Fruit fly (Drosophila melanogaster) whole organism, embryonic: Measurements from ENCODE around the gene Prp5.

Source experiments
- Abd-B ChIP-seq: fragments of 200-800 bp; sonication (Bioruptor generic); optimal IDR thresholded peaks from 2 replicates; lab custom pipeline; 2018; ENCODE audit warnings: missing biosample characterization, mild to moderate bottlenecking, missing genetic modification characterization, moderate library complexity
- BEAF-32 ChIP-seq: fragments of 200-800 bp; sonication (Bioruptor generic); optimal IDR thresholded peaks from 3 replicates; lab custom pipeline; 2017; ENCODE audit warnings: missing biosample characterization, missing genetic modification characterization, mild to moderate bottlenecking, moderate library complexity, missing genetic modification reagents
- Bdp1 ChIP-seq: fragments of 200-800 bp; sonication (Bioruptor generic); optimal IDR thresholded peaks from 3 replicates; lab custom pipeline; 2016; ENCODE audit warnings: missing biosample characterization, missing genetic modification characterization
- CG10462 ChIP-seq: fragments of 200-800 bp; sonication (Bioruptor generic); optimal IDR thresholded peaks from 2 replicates; lab custom pipeline; 2016; ENCODE audit warnings: missing biosample characterization, missing genetic modification characterization
- CG12071 ChIP-seq: fragments of 200-800 bp; sonication (Bioruptor generic); optimal IDR thresholded peaks from 3 replicates; lab custom pipeline; 2018; ENCODE audit warnings: missing biosample characterization, mild to moderate bottlenecking, missing genetic modification characterization
- CG12659 ChIP-seq: fragments of 200-800 bp; sonication (Bioruptor generic); optimal IDR thresholded peaks from 3 replicates; lab custom pipeline; 2017; ENCODE audit warnings: mild to moderate bottlenecking, missing biosample characterization, missing genetic modification reagents, missing genetic modification characterization
- CG13296 ChIP-seq: fragments of 200-800 bp; sonication (Bioruptor generic); optimal IDR thresholded peaks from 3 replicates; lab custom pipeline; 2018; ENCODE audit warnings: missing biosample characterization, mild to moderate bottlenecking, missing genetic modification characterization
- CG13424 ChIP-seq: fragments of 200-800 bp; sonication (Bioruptor generic); optimal IDR thresholded peaks from 2 replicates; lab custom pipeline; 2019; ENCODE audit warnings: missing biosample characterization, mild to moderate bottlenecking, missing genetic modification characterization, moderate library complexity
- CG14441 ChIP-seq: fragments of 200-800 bp; sonication (Bioruptor generic); IDR thresholded peaks from 2 replicates; pipeline ENCODE4 v1.3.6; 2022; ENCODE audit warnings: missing biosample characterization, missing genetic modification characterization
- CG14667 ChIP-seq: fragments of 200-800 bp; sonication (Bioruptor generic); IDR thresholded peaks from 2 replicates; pipeline ENCODE4 v1.3.6; 2022; ENCODE audit warnings: missing biosample characterization, missing genetic modification characterization
- CG31365 ChIP-seq: fragments of 200-800 bp; sonication (Bioruptor generic); optimal IDR thresholded peaks from 2 replicates; lab custom pipeline; 2018; ENCODE audit warnings: missing biosample characterization, mild to moderate bottlenecking, missing genetic modification characterization
- CG31388 ChIP-seq: fragments of 200-800 bp; sonication (Bioruptor generic); optimal IDR thresholded peaks from 2 replicates; lab custom pipeline; 2016; ENCODE audit warnings: missing biosample characterization, missing genetic modification characterization
- CG4707 ChIP-seq: fragments of 200-800 bp; sonication (Bioruptor generic); optimal IDR thresholded peaks from 2 replicates; lab custom pipeline; 2018; ENCODE audit warnings: missing biosample characterization, mild to moderate bottlenecking, missing genetic modification characterization, moderate library complexity
- CG6683 ChIP-seq: fragments of 200-800 bp; sonication (Bioruptor generic); optimal IDR thresholded peaks from 2 replicates; lab custom pipeline; 2017; ENCODE audit warnings: missing biosample characterization, mild to moderate bottlenecking, missing genetic modification characterization, missing genetic modification reagents
- CG6791 ChIP-seq: fragments of 200-800 bp; sonication (Bioruptor generic); IDR thresholded peaks from 3 replicates; pipeline ENCODE4 v1.3.6; 2022; ENCODE audit warnings: missing biosample characterization, missing genetic modification characterization; ENCODE audit not compliant: partially characterized antibody
- CG7745 ChIP-seq: fragments of 200-800 bp; sonication (Bioruptor generic); optimal IDR thresholded peaks from 2 replicates; lab custom pipeline; 2018; ENCODE audit warnings: missing biosample characterization, mild to moderate bottlenecking, missing genetic modification characterization, moderate library complexity
- Dll ChIP-seq: fragments of 200-800 bp; sonication (Bioruptor generic); IDR thresholded peaks from 4 replicates; pipeline ENCODE4 v1.3.6; 2022; ENCODE audit warnings: missing biosample characterization, missing genetic modification characterization; ENCODE audit not compliant: partially characterized antibody
- Dref ChIP-seq: fragments of 200-800 bp; sonication (Bioruptor generic); IDR thresholded peaks from 2 replicates; pipeline ENCODE4 v1.3.6; 2022; ENCODE audit warnings: missing biosample characterization, missing genetic modification characterization
- Ets97D ChIP-seq: fragments of 200-800 bp; sonication (Bioruptor generic); optimal IDR thresholded peaks from 3 replicates; lab custom pipeline; 2016; ENCODE audit warnings: missing biosample characterization, missing genetic modification characterization
- Hand ChIP-seq: fragments of 200-800 bp; sonication (Bioruptor generic); optimal IDR thresholded peaks from 2 replicates; lab custom pipeline; 2017; ENCODE audit warnings: mild to moderate bottlenecking, missing biosample characterization, missing genetic modification reagents, missing genetic modification characterization
- Hr3 ChIP-seq: fragments of 200-800 bp; sonication (Bioruptor generic); optimal IDR thresholded peaks from 3 replicates; lab custom pipeline; 2016; ENCODE audit warnings: missing biosample characterization, missing genetic modification characterization
- MESR4 ChIP-seq: fragments of 200-800 bp; sonication (Bioruptor generic); optimal IDR thresholded peaks from 2 replicates; lab custom pipeline; 2018; ENCODE audit warnings: missing biosample characterization, mild to moderate bottlenecking, missing genetic modification characterization, moderate library complexity
- Mes4 ChIP-seq: fragments of 200-800 bp; sonication (Bioruptor generic); optimal IDR thresholded peaks from 2 replicates; lab custom pipeline; 2016; ENCODE audit warnings: missing biosample characterization, missing genetic modification characterization
- NK7.1 ChIP-seq: fragments of 200-800 bp; sonication (Bioruptor generic); optimal IDR thresholded peaks from 3 replicates; lab custom pipeline; 2016; ENCODE audit warnings: missing biosample characterization, missing genetic modification characterization
- Opbp ChIP-seq: fragments of 200-800 bp; sonication (Bioruptor generic); IDR thresholded peaks from 3 replicates; pipeline ENCODE4 v1.3.6; 2022; ENCODE audit warnings: missing biosample characterization, missing genetic modification characterization; ENCODE audit not compliant: partially characterized antibody
- Pdp1 ChIP-seq, 2 experiments: fragments of 200-800 bp; sonication (Bioruptor generic); optimal IDR thresholded peaks; 3 replicates each; lab custom pipeline; 2016; ENCODE audit warnings: missing biosample characterization in 2 of 2, missing genetic modification characterization in 2 of 2, mild to moderate bottlenecking in 1 of 2, moderate library complexity in 1 of 2
- Poxn ChIP-seq: fragments of 200-800 bp; sonication (Bioruptor generic); IDR thresholded peaks from 2 replicates; pipeline ENCODE4 v1.3.6; 2022; ENCODE audit warnings: missing biosample characterization, missing genetic modification characterization
- Sox102F ChIP-seq: fragments of 200-800 bp; sonication (Bioruptor generic); optimal IDR thresholded peaks from 2 replicates; lab custom pipeline; 2018; ENCODE audit warnings: missing biosample characterization, mild to moderate bottlenecking, missing genetic modification characterization, moderate library complexity
- Sry-δ ChIP-seq: fragments of 200-800 bp; sonication (Bioruptor generic); optimal IDR thresholded peaks from 2 replicates; lab custom pipeline; 2016; ENCODE audit warnings: missing biosample characterization, missing genetic modification characterization
- Stat92E ChIP-seq, 3 experiments: fragments of >200 bp in 2 of 3; fragments of 200-800 bp in 1 of 3; sonication (Bioruptor generic) in 1 of 3; optimal IDR thresholded peaks; 2 replicates each; lab custom pipeline; 2017 to 2019; ENCODE audit warnings: missing biosample characterization in 3 of 3, missing genetic modification characterization in 3 of 3, mild to moderate bottlenecking in 1 of 3, moderate library complexity in 1 of 3
- YL-1 ChIP-seq: fragments of 200-800 bp; sonication (Bioruptor generic); optimal IDR thresholded peaks from 3 replicates; lab custom pipeline; 2017; ENCODE audit warnings: missing biosample characterization, mild to moderate bottlenecking, missing genetic modification characterization
- az2 ChIP-seq: fragments of 200-800 bp; sonication (Bioruptor generic); optimal IDR thresholded peaks from 3 replicates; lab custom pipeline; 2016; ENCODE audit warnings: missing biosample characterization, missing genetic modification characterization
- cas ChIP-seq: fragments of 200-800 bp; sonication (Bioruptor generic); IDR thresholded peaks from 2 replicates; pipeline ENCODE4 v1.3.6; 2022; ENCODE audit warnings: missing biosample characterization, missing genetic modification characterization
- ci ChIP-seq: fragments of 200-800 bp; sonication (Bioruptor generic); IDR thresholded peaks from 3 replicates; pipeline ENCODE4 v1.3.6; 2022; ENCODE audit warnings: missing biosample characterization, missing genetic modification characterization
- hbn ChIP-seq: fragments of 200-800 bp; sonication (Bioruptor generic); IDR thresholded peaks from 2 replicates; pipeline ENCODE4 v1.3.6; 2022; ENCODE audit warnings: missing biosample characterization, missing genetic modification characterization; ENCODE audit not compliant: partially characterized antibody
- hth ChIP-seq: fragments of >200 bp; optimal IDR thresholded peaks from 2 replicates; lab custom pipeline; 2017; ENCODE audit warnings: inconsistent platforms
- ind ChIP-seq: fragments of 200-800 bp; sonication (Bioruptor generic); optimal IDR thresholded peaks from 3 replicates; lab custom pipeline; 2016; ENCODE audit warnings: missing biosample characterization, missing genetic modification characterization
- inv ChIP-seq: fragments of 200-800 bp; sonication (Bioruptor generic); IDR thresholded peaks from 2 replicates; pipeline ENCODE4 v1.3.6; 2022; ENCODE audit warnings: missing biosample characterization, missing genetic modification characterization; ENCODE audit not compliant: partially characterized antibody
- lab ChIP-seq: fragments of 200-800 bp; sonication (Bioruptor generic); optimal IDR thresholded peaks from 3 replicates; lab custom pipeline; 2017; ENCODE audit warnings: missing biosample characterization, missing genetic modification characterization, mild to moderate bottlenecking, moderate library complexity, missing genetic modification reagents
- nerfin-1 ChIP-seq: fragments of 200-800 bp; sonication (Bioruptor generic); optimal IDR thresholded peaks from 3 replicates; lab custom pipeline; 2019; ENCODE audit warnings: missing biosample characterization, mild to moderate bottlenecking, missing genetic modification characterization, moderate library complexity
- pho ChIP-seq: fragments of 200-800 bp; sonication (Bioruptor generic); optimal IDR thresholded peaks from 2 replicates; lab custom pipeline; 2016; ENCODE audit warnings: missing biosample characterization, missing genetic modification characterization
- row ChIP-seq: fragments of 200-800 bp; sonication (Bioruptor generic); IDR thresholded peaks from 3 replicates; pipeline ENCODE4 v1.3.6; 2022; ENCODE audit warnings: missing biosample characterization, missing genetic modification characterization
- sens-2 ChIP-seq: fragments of 200-800 bp; sonication (Bioruptor generic); IDR thresholded peaks from 2 replicates; pipeline ENCODE4 v1.3.6; 2022; ENCODE audit warnings: missing biosample characterization, missing genetic modification characterization
- sim ChIP-seq: fragments of 200-800 bp; sonication (Bioruptor generic); IDR thresholded peaks from 2 replicates; pipeline ENCODE4 v1.3.6; 2022; ENCODE audit warnings: missing biosample characterization, missing genetic modification characterization
- slp2 ChIP-seq: fragments of 200-800 bp; sonication (Bioruptor generic); optimal IDR thresholded peaks from 2 replicates; lab custom pipeline; 2016; ENCODE audit warnings: missing biosample characterization, missing genetic modification characterization
- sqz ChIP-seq: fragments of 200-800 bp; sonication (Bioruptor generic); optimal IDR thresholded peaks from 3 replicates; lab custom pipeline; 2018; ENCODE audit warnings: missing biosample characterization, mild to moderate bottlenecking, missing genetic modification characterization
- stwl ChIP-seq: fragments of 200-800 bp; sonication (Bioruptor generic); optimal IDR thresholded peaks from 3 replicates; lab custom pipeline; 2018; ENCODE audit warnings: missing biosample characterization, mild to moderate bottlenecking, missing genetic modification characterization, moderate library complexity
- tin ChIP-seq: fragments of 200-800 bp; sonication (Bioruptor generic); optimal IDR thresholded peaks from 3 replicates; lab custom pipeline; 2016; ENCODE audit warnings: missing biosample characterization, missing genetic modification characterization
- zfh1 ChIP-seq: fragments of 200-800 bp; sonication (Bioruptor generic); IDR thresholded peaks from 3 replicates; pipeline ENCODE4 v1.3.6; 2022; ENCODE audit warnings: missing biosample characterization, missing genetic modification characterization

The Prp5 gene

DNA sequence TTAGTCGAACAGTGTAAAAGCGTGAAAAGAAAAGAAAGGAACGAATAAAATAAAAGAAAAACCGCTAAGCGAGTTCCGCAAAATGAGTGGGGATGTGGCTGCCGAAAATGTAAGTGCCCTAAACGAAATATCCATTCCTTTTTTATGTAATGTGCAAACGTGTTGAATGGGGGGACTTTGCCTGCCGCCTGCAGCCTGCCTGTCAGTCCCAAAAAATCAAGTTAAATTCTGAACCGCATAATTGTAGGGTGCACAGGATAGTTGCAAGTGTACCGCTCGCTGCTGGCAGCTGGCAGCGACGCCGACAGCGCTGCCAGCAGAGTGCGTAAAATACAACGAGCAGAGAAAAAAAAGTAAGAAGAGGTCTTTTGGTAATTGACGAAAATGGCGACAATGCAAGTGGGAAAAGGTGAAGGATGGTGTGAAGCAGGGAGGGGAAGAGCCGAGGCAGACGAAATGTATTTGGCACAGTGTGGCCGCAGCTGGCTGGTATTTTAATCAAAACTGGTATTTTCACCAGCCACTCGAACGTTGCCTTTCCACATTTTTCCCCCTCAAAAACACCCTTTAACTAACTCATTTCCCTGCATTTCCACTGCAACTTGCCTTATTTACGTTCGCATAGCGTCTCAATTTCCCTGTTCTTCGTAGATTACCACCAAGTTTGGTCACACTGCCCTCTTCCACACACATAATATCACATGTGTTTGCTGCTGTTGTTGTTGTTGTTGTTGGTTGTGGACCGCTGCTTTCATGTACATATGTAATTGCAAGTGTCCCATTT, 25.1 kb upstream of the Prp5 start:
- TF ChIP-seq CG13424 (tag; lab: Kevin White, UChicago) (no peak), CG6791 (GFP tag; lab: Robert Waterston, UW) (no peak), row (peak; percentile 28; the same call in 1 of the 3 replicates), sim (GFP tag; lab: Robert Waterston, UW) (no peak), Sox102F (no peak), hbn (GFP tag; lab: Robert Waterston, UW) (0 out of 2 replicates have a peak, but pooled peaks have one; percentile 18), cas (no peak), Pdp1 (GFP tag; optimal IDR thresholded peaks at IDR 0.05; lab: Kevin White, UChicago) (peak in 1 of 2 experiments; percentile 26), Opbp (peak; percentile 58; the same call in 2 of the 3 replicates), MESR4 (GFP tag; lab: Kevin White, UChicago) (peak; percentile 24), Abd-B (GFP tag; lab: Kevin White, UChicago) (no peak), CG31388 (GFP tag; lab: Kevin White, UChicago) (no peak), BEAF-32 (GFP tag; lab: Kevin White, UChicago) (peak; percentile 49), sqz (GFP tag; lab: Kevin White, UChicago) (no peak), Dll (0 out of 4 replicates have a peak, but pooled peaks have one; percentile 24), Poxn (GFP tag; lab: Robert Waterston, UW) (no peak), CG12071 (GFP tag; lab: Kevin White, UChicago) (no peak), ind (GFP tag; lab: Kevin White, UChicago) (no peak), slp2 (GFP tag; lab: Kevin White, UChicago) (no peak), CG6683 (GFP tag; lab: Kevin White, UChicago) (no peak), pho (GFP tag; lab: Kevin White, UChicago) (no peak), Sry-δ (GFP tag; lab: Kevin White, UChicago) (peak; percentile 50), Bdp1 (GFP tag; lab: Kevin White, UChicago) (no peak), nerfin-1 (tag; lab: Kevin White, UChicago) (peak; percentile 35), CG4707 (GFP tag; lab: Kevin White, UChicago) (no peak), az2 (no peak), hth (no peak), Dref (GFP tag; lab: Robert Waterston, UW) (peak; percentile 56), sens-2 (GFP tag; lab: Robert Waterston, UW) (no peak), stwl (tag; lab: Kevin White, UChicago) (peak; percentile 73), CG12659 (peak; percentile 56), zfh1 (GFP tag; lab: Robert Waterston, UW) (no peak), inv (no peak), CG7745 (tag; lab: Kevin White, UChicago) (no peak), Mes4 (GFP tag; lab: Kevin White, UChicago) (no peak), CG13296 (GFP tag; lab: Kevin White, UChicago) (no peak), CG14667 (GFP tag; lab: Robert Waterston, UW) (no peak), Hr3 (GFP tag; lab: Kevin White, UChicago) (no peak), YL-1 (GFP tag; lab: Kevin White, UChicago) (no peak), lab (GFP tag; lab: Kevin White, UChicago) (no peak), NK7.1 (GFP tag; lab: Kevin White, UChicago) (no peak), tin (no peak), CG31365 (tag; lab: Kevin White, UChicago) (no peak), Hand (GFP tag; lab: Kevin White, UChicago) (no peak), CG10462 (GFP tag; lab: Kevin White, UChicago) (no peak), Stat92E (GFP tag; optimal IDR thresholded peaks at IDR 0.05; lab: Kevin White, UChicago) (peak in 1 of 3 experiments; percentile 10), ci (GFP tag; lab: Robert Waterston, UW) (no peak), Ets97D (peak; percentile 2), CG14441 (no peak)
